Fruit fly (Drosophila melanogaster) Kc167 (cell line): ENCODE results near the gene gry.

ENCODE experiments used
- Sin3A ChIP-seq: fragments of >200 bp; optimal IDR thresholded peaks from 2 replicates; lab custom pipeline; 2018; ENCODE audit warnings: missing external identifiers
- insv ChIP-seq: fragments of >200 bp; optimal IDR thresholded peaks from 3 replicates; lab custom pipeline; 2018; ENCODE audit warnings: missing external identifiers
- psq ChIP-seq: fragments of >200 bp; optimal IDR thresholded peaks from 2 replicates; lab custom pipeline; 2017; ENCODE audit warnings: missing external identifiers
- ttk ChIP-seq: sonication (Bioruptor generic); optimal IDR thresholded peaks from 2 replicates; lab custom pipeline; 2017; ENCODE audit warnings: missing external identifiers

DNA sequence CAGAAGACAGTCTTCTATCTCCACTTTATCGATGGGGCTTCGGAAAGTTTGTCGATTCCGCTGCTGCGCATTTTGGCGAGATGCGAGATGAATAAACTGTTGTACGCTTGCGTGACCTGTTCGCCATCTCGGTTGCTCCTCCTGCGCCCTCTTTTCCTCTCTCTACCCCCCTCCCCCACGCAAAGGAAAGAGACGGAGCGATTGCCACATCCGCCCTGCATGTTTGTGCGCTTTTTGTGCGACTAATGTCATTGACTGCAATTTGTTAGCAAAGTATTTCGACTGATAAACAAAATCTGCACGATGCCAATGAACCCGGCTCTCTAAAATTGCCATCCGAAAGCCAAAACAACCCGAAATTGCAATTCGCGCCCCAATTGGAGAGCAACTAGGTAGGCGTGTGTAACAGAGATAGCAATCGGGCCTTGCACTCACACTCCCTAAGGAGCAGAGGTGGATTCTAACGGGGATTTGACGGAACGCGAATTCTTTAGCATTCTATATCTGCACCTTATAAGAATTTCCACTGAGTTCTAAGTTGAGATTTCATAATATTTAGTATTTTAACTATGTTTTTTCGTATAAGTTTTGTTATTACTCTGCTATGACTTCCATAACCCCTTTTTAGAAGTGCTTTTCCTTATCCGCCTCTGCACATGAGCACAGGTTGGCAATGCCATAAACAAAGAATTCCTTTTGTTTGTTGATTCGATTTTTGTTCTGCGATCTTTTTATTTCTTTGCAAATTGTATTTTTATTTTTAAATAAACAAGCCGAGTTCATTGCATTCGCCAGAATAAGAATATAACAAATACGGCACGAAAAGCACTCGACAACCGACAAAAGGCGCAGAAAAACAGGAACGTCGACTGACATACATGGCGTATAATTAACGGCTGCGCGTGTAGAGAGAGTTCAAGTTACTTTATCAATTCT, 48.5 kb downstream of the gry start, which contains the start of gene CG43389:
- TF ChIP-seq insv (lab: Kevin White, UChicago) (no peak), Sin3A (lab: Kevin White, UChicago) (no peak), psq (lab: Kevin White, UChicago) (no peak), ttk (lab: Kevin White, UChicago) (no peak)
